Fruit fly (Drosophila melanogaster) whole organism, pupa: ENCODE measurements around the gene kipf.

Experiments used
- CG12605 ChIP-seq: fragments of 200-800 bp; sonication (Bioruptor generic); IDR thresholded peaks from 2 replicates; pipeline ENCODE4 v1.3.6; 2022; ENCODE audit warnings: missing biosample characterization, missing genetic modification characterization
- CG8159 ChIP-seq: fragments of 200-800 bp; sonication (Bioruptor generic); optimal IDR thresholded peaks from 3 replicates; lab custom pipeline; 2018; ENCODE audit warnings: missing biosample characterization, mild to moderate bottlenecking, missing genetic modification characterization, moderate library complexity
- EcR ChIP-seq: fragments of 200-800 bp; sonication (Bioruptor generic); optimal IDR thresholded peaks from 3 replicates; lab custom pipeline; 2019; ENCODE audit warnings: missing biosample characterization, missing genetic modification characterization, mild to moderate bottlenecking, moderate library complexity, missing genetic modification reagents
- Ets98B ChIP-seq: fragments of 200-800 bp; sonication (Bioruptor generic); IDR thresholded peaks from 2 replicates; pipeline ENCODE4 v1.3.6; 2022; ENCODE audit warnings: missing biosample characterization, missing genetic modification characterization

- no peak for TF ChIP-seq CG8159 (tag; lab: Kevin White, UChicago)
- no peak for TF ChIP-seq Ets98B (GFP tag; lab: Robert Waterston, UW)
- no peak for TF ChIP-seq CG12605 (GFP tag; lab: Robert Waterston, UW)
- no peak for TF ChIP-seq EcR (GFP tag; lab: Kevin White, UChicago)
Observed at dm6 chr3R:7899277-7899676, 14.4 kb upstream of the kipf start.
